Worm (Caenorhabditis elegans) whole organism, L4 larva: ENCODE measurements around the gene oac-48.

ENCODE experiments used
- F10B5.3 ChIP-seq: sonication (generic microtip); optimal IDR thresholded peaks from 2 replicates; lab custom pipeline; 2016; ENCODE audit warnings: mild to moderate bottlenecking, missing genetic modification characterization, missing compliant biosample characterization
- F26F4.8 ChIP-seq: fragments of 200-800 bp; sonication (Bioruptor generic); conservative IDR thresholded peaks from 2 replicates; pipeline ENCODE4 v1.3.6; 2022; ENCODE audit warnings: missing genetic modification characterization, missing compliant biosample characterization
- F37D6.2 ChIP-seq: sonication (generic microtip); optimal IDR thresholded peaks from 2 replicates; lab custom pipeline; 2016; ENCODE audit warnings: mild to moderate bottlenecking, missing genetic modification characterization, missing compliant biosample characterization
- R02D3.7 ChIP-seq: fragments of 150-350 bp; sonication (generic microtip); optimal IDR thresholded peaks from 3 replicates; lab custom pipeline; 2014; ENCODE audit warnings: missing biosample characterization, missing genetic modification characterization
- ZK337.2 ChIP-seq: fragments of 200-800 bp; sonication (Bioruptor generic); IDR thresholded peaks from 2 replicates; pipeline ENCODE4 v1.3.6; 2022; ENCODE audit warnings: missing genetic modification reagents, missing genetic modification characterization, missing compliant biosample characterization
- aha-1 ChIP-seq: fragments of 150-350 bp; peaks from one replicate; lab custom pipeline; 2014; ENCODE audit warnings: missing biosample characterization, missing genetic modification characterization
- arid-1 ChIP-seq: fragments of 200-800 bp; sonication (Bioruptor generic); conservative IDR thresholded peaks from 2 replicates; pipeline ENCODE4 v1.3.6; 2022; ENCODE audit warnings: missing genetic modification reagents, missing genetic modification characterization, missing compliant biosample characterization
- attf-4 ChIP-seq: sonication (generic microtip); optimal IDR thresholded peaks from 3 replicates; lab custom pipeline; 2017; ENCODE audit warnings: missing biosample characterization, missing genetic modification characterization
- ceh-28 ChIP-seq: fragments of 150-350 bp; optimal IDR thresholded peaks from 2 replicates; lab custom pipeline; 2014; ENCODE audit warnings: missing biosample characterization, missing genetic modification reagents, missing genetic modification characterization
- ceh-44 ChIP-seq: fragments of 200-800 bp; sonication (Bioruptor generic); IDR thresholded peaks from 2 replicates; pipeline ENCODE4 v1.3.6; 2022; ENCODE audit warnings: missing genetic modification reagents, missing genetic modification characterization, missing compliant biosample characterization
- ceh-82 ChIP-seq: sonication (generic microtip); optimal IDR thresholded peaks from 2 replicates; lab custom pipeline; 2017; ENCODE audit warnings: missing biosample characterization, missing genetic modification characterization
- daf-12 ChIP-seq: fragments of 150-350 bp; optimal IDR thresholded peaks from 2 replicates; lab custom pipeline; 2014; ENCODE audit warnings: missing biosample characterization, missing genetic modification reagents, missing genetic modification characterization
- daf-16 ChIP-seq, 3 experiments: sonication (generic microtip); optimal IDR thresholded peaks; 2 replicates each; lab custom pipeline; 2016 to 2017; ENCODE audit warnings: missing genetic modification characterization in 3 of 3, missing genetic modification reagents in 3 of 3, mild to moderate bottlenecking in 2 of 3, missing compliant biosample characterization in 2 of 3, missing biosample characterization in 1 of 3, moderate library complexity in 1 of 3
- daf-8 ChIP-seq: fragments of 200-800 bp; sonication (Bioruptor generic); IDR thresholded peaks from 2 replicates; pipeline ENCODE4 v1.3.6; 2022; ENCODE audit warnings: missing genetic modification characterization, missing compliant biosample characterization
- dmd-6 ChIP-seq: fragments of 200-800 bp; sonication (Bioruptor generic); IDR thresholded peaks from 2 replicates; pipeline ENCODE4 v1.3.6; 2022; ENCODE audit warnings: missing genetic modification reagents, missing genetic modification characterization, missing compliant biosample characterization
- dmd-8 ChIP-seq: fragments of 200-800 bp; sonication (Bioruptor generic); IDR thresholded peaks from 2 replicates; pipeline ENCODE4 v1.3.6; 2022; ENCODE audit warnings: missing genetic modification characterization, missing compliant biosample characterization
- dve-1 ChIP-seq: sonication (generic microtip); optimal IDR thresholded peaks from 2 replicates; lab custom pipeline; 2017; ENCODE audit warnings: antibody characterized with exemption, mild to moderate bottlenecking, missing genetic modification characterization, missing compliant biosample characterization; ENCODE audit not compliant: insufficient read depth
- egl-27 ChIP-seq: sonication (generic microtip); optimal IDR thresholded peaks from 3 replicates; lab custom pipeline; 2017; ENCODE audit warnings: missing biosample characterization, missing genetic modification reagents, missing genetic modification characterization
- egl-43 ChIP-seq: fragments of 200-800 bp; sonication (Bioruptor generic); IDR thresholded peaks from 2 replicates; pipeline ENCODE4 v1.3.6; 2022; ENCODE audit warnings: missing genetic modification reagents, missing genetic modification characterization, missing compliant biosample characterization
- fkh-10 ChIP-seq: fragments of 150-350 bp; optimal IDR thresholded peaks from 2 replicates; lab custom pipeline; 2014; ENCODE audit warnings: missing biosample characterization, missing genetic modification reagents, missing genetic modification characterization
- gei-8 ChIP-seq: fragments of 200-800 bp; sonication (Bioruptor generic); optimal IDR thresholded peaks from 2 replicates; lab custom pipeline; 2018; ENCODE audit warnings: mild to moderate bottlenecking, missing genetic modification characterization, missing compliant biosample characterization
- hmg-1.1 ChIP-seq: fragments of 200-800 bp; sonication (Bioruptor generic); IDR thresholded peaks from 2 replicates; pipeline ENCODE4 v1.3.6; 2022; ENCODE audit warnings: missing genetic modification reagents, missing genetic modification characterization, missing compliant biosample characterization
- lin-15B ChIP-seq: fragments of 150-350 bp; sonication (generic microtip); optimal IDR thresholded peaks from 3 replicates; lab custom pipeline; 2014; ENCODE audit warnings: missing biosample characterization, missing genetic modification characterization
- lin-38 ChIP-seq: fragments of 200-800 bp; sonication (Bioruptor generic); IDR thresholded peaks from 2 replicates; pipeline ENCODE4 v1.3.6; 2022; ENCODE audit warnings: missing genetic modification reagents, missing genetic modification characterization, missing compliant biosample characterization
- mxl-2 ChIP-seq: fragments of 200-800 bp; sonication (Bioruptor generic); conservative IDR thresholded peaks from 2 replicates; pipeline ENCODE4 v1.3.6; 2022; ENCODE audit warnings: missing genetic modification reagents, missing genetic modification characterization, missing compliant biosample characterization
- nhr-11 ChIP-seq: fragments of 150-350 bp; optimal IDR thresholded peaks from 2 replicates; lab custom pipeline; 2014; ENCODE audit warnings: missing biosample characterization, missing genetic modification characterization
- nhr-237 ChIP-seq: sonication (generic microtip); optimal IDR thresholded peaks from 2 replicates; lab custom pipeline; 2017; ENCODE audit warnings: missing biosample characterization, missing genetic modification characterization
- nhr-25 ChIP-seq: sonication (generic microtip); optimal IDR thresholded peaks from 2 replicates; lab custom pipeline; 2017; ENCODE audit warnings: missing genetic modification characterization, mild to moderate bottlenecking, missing compliant biosample characterization, antibody characterized with exemption, moderate library complexity, borderline replicate concordance; ENCODE audit not compliant: insufficient read depth
- nhr-6 ChIP-seq: fragments of 150-350 bp; optimal IDR thresholded peaks from 2 replicates; lab custom pipeline; 2014; ENCODE audit warnings: missing biosample characterization, missing genetic modification characterization
- nhr-77 ChIP-seq: fragments of 150-350 bp; optimal IDR thresholded peaks from 2 replicates; lab custom pipeline; 2014; ENCODE audit warnings: missing biosample characterization, missing genetic modification characterization
- pqm-1 ChIP-seq: sonication (generic microtip); optimal IDR thresholded peaks from 2 replicates; lab custom pipeline; 2017; ENCODE audit warnings: missing biosample characterization, missing genetic modification characterization
- saeg-2 ChIP-seq: fragments of 200-800 bp; sonication (Bioruptor generic); IDR thresholded peaks from 2 replicates; pipeline ENCODE4 v1.3.6; 2022; ENCODE audit warnings: missing genetic modification reagents, missing genetic modification characterization, missing compliant biosample characterization
- snpc-1.2 ChIP-seq: fragments of 200-800 bp; sonication (Bioruptor generic); IDR thresholded peaks from 2 replicates; pipeline ENCODE4 v1.3.6; 2022; ENCODE audit warnings: missing genetic modification reagents, missing genetic modification characterization, missing compliant biosample characterization
- tag-97 ChIP-seq: fragments of 200-800 bp; sonication (Bioruptor generic); IDR thresholded peaks from 2 replicates; pipeline ENCODE4 v1.3.6; 2022; ENCODE audit warnings: missing genetic modification characterization, missing compliant biosample characterization
- tra-1 ChIP-seq: fragments of 200-800 bp; sonication (Bioruptor generic); IDR thresholded peaks from 2 replicates; pipeline ENCODE4 v1.3.6; 2022; ENCODE audit warnings: missing genetic modification reagents, missing genetic modification characterization, missing compliant biosample characterization
- unc-130 ChIP-seq: sonication (generic microtip); optimal IDR thresholded peaks from 2 replicates; lab custom pipeline; 2016; ENCODE audit warnings: missing genetic modification reagents, missing genetic modification characterization, missing compliant biosample characterization
- vab-7 ChIP-seq: fragments of 200-800 bp; sonication (Bioruptor generic); IDR thresholded peaks from 2 replicates; pipeline ENCODE4 v1.3.6; 2022; ENCODE audit warnings: missing genetic modification reagents, missing genetic modification characterization, missing compliant biosample characterization
- zfp-2 ChIP-seq: sonication (generic microtip); optimal IDR thresholded peaks from 2 replicates; lab custom pipeline; 2016; ENCODE audit warnings: mild to moderate bottlenecking, missing genetic modification characterization, missing compliant biosample characterization
- zip-11 ChIP-seq: fragments of 200-800 bp; sonication (Bioruptor generic); IDR thresholded peaks from 2 replicates; pipeline ENCODE4 v1.3.6; 2022; ENCODE audit warnings: missing genetic modification characterization, missing compliant biosample characterization
- zip-2 ChIP-seq: fragments of 150-350 bp; optimal IDR thresholded peaks from 2 replicates; lab custom pipeline; 2014; ENCODE audit warnings: missing biosample characterization, missing genetic modification characterization
- ztf-7 ChIP-seq: fragments of 150-350 bp; optimal IDR thresholded peaks from 2 replicates; lab custom pipeline; 2014; ENCODE audit warnings: missing biosample characterization, missing genetic modification characterization

oac-48 gene

DNA sequence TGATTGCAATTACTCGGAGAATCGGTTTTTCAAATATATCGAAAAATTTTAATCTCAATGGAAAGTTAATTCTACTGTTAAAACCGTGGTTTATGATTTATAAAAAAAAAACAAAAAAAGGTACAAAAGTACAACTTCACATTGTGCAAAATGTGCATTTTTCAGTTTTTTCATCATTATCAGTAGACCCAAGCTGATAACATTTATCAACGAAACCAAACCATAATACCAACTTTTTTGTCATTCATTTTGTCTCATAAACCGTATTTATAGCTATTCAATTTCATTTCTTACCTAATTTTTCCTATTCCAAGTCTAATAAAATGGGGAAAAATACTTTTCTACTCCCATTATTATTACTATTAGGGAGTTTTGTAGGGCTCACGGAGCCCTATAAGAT is 34.6 kb upstream of the oac-48 start, which contains the start of gene ugt-22:
TSS of gene ugt-22 (plus strand) at position 234 of the 400 bp plus-strand sequence.
- TF ChIP-seq vab-7 (GFP tag; lab: Robert Waterston, UW) (no peak), tag-97 (no peak), nhr-77 (tag; lab: Kevin White, UChicago) (peak; percentile 5), F26F4.8 (GFP tag; lab: Robert Waterston, UW) (no peak), ztf-7 (peak; percentile 31), attf-4 (tag; lab: Kevin White, UChicago) (no peak), R02D3.7 (tag; lab: Kevin White, UChicago) (no peak), dmd-6 (peak; percentile 50), daf-16 (GFP tag; optimal IDR thresholded peaks at IDR 0.05; lab: Kevin White, UChicago) (no peak), daf-16 (tag; optimal IDR thresholded peaks at IDR 0.05; lab: Kevin White, UChicago) (peak; percentile 47), dve-1 (tag; lab: Kevin White, UChicago) (peak; percentile 37), dmd-8 (GFP tag; lab: Robert Waterston, UW) (no peak), daf-8 (no peak), ceh-28 (no peak), pqm-1 (tag; lab: Kevin White, UChicago) (peak; percentile 83), nhr-11 (tag; lab: Kevin White, UChicago) (no peak)

DNA sequence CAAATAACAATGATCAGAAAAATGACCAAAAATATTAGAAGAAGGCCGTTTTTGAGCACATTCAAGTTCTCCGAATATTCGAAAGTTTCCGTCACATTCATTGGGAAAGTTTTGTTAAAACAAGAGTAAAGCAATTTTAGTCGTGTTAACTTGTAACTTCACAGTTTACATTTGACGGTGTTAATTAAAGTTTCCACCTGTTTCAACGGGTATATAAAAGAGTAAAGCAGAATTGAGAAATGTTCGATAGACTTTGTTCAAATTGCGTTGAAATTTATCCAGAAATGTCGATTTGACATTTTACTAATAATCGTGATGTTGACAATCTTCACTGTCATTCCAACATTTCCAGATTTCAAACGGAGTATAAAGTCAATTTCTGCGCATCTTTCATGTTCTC is 27.8 kb upstream of the oac-48 start, which contains the start of gene srz-29:
TSS of gene srz-29 (minus strand) at position 101 of the 400 bp plus-strand sequence.
- TF ChIP-seq tra-1 (GFP tag; lab: Robert Waterston, UW), result no peak
- no peak for TF ChIP-seq nhr-25
- no peak for TF ChIP-seq nhr-237 (tag; lab: Kevin White, UChicago)
- no peak for TF ChIP-seq vab-7 (GFP tag; lab: Robert Waterston, UW)
- no peak for TF ChIP-seq ZK337.2 (GFP tag; lab: Robert Waterston, UW)
- no peak for TF ChIP-seq dmd-8 (GFP tag; lab: Robert Waterston, UW)
- no peak for TF ChIP-seq aha-1 (tag; lab: Kevin White, UChicago)

DNA sequence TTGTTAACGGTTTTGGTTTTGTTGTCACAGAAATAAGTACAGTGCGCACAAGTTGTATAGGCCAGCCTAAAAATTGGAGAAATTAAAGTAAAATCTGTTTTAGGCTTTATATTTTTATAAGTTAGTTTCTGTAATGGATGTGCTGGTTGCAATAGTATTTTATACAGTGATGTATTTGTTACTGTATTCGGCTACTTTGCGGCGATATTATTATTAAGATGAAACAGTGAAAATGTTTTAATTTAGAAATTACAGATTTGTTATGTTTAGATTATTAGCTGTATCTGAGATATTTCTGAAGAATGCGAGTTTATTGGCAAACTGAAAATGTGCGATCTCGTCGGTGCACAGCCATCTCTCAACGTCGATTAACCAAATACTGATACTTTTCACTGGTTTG is 26.0 kb upstream of the oac-48 start, which contains the start of gene ule-4:
TSS of gene ule-4 (minus strand) at position 101 of the 400 bp plus-strand sequence.
- TF ChIP-seq snpc-1.2 (GFP tag; lab: Robert Waterston, UW) (no peak), fkh-10 (no peak), egl-43 (no peak), zfp-2 (tag; lab: Kevin White, UChicago) (no peak), ceh-82 (tag; lab: Kevin White, UChicago) (no peak), aha-1 (tag; lab: Kevin White, UChicago) (no peak), zip-11 (GFP tag; lab: Robert Waterston, UW) (no peak), lin-15B (tag; lab: Kevin White, UChicago) (no peak), gei-8 (GFP tag; lab: Kevin White, UChicago) (no peak), saeg-2 (GFP tag; lab: Robert Waterston, UW) (no peak), zip-2 (tag; lab: Kevin White, UChicago) (no peak), F10B5.3 (no peak), lin-38 (no peak)
- TF ChIP-seq, all 104 proteins: peak for 0

DNA sequence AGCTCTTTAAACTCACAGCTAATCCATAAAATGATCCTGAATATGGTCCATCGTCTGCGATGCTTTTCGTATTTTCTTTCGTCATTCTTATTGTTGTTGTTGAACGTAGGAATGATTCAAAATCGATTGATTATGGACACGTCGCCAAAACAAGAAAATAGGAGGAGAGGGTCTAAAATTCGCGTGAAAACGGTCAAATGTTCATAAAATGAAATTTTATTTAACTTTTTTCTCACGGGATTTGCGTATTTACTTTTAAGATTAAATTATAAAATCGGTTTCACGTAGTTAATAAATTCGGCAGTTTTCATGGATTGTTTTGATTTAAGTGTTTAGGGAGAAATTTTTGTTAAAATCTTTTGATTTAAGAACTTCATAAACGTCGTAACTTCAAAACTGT is 24.5 kb upstream of the oac-48 start, which contains the start of gene C08F11.10:
TSS of gene C08F11.10 (minus strand) at position 101 of the 400 bp plus-strand sequence.
- TF ChIP-seq ceh-44, result no peak
- TF ChIP-seq arid-1 (GFP tag; lab: Robert Waterston, UW), result no peak
- no peak for TF ChIP-seq egl-27
- no peak for TF ChIP-seq saeg-2 (GFP tag; lab: Robert Waterston, UW)
- no peak for TF ChIP-seq daf-12
- TF ChIP-seq snpc-1.2 (GFP tag; lab: Robert Waterston, UW), result no peak
- TF ChIP-seq F37D6.2 (tag; lab: Kevin White, UChicago), result no peak
- no peak for TF ChIP-seq zip-11 (GFP tag; lab: Robert Waterston, UW)
- no peak for TF ChIP-seq unc-130 (GFP tag; lab: Kevin White, UChicago)
- no peak for TF ChIP-seq nhr-6 (tag; lab: Kevin White, UChicago)
- TF ChIP-seq hmg-1.1 (GFP tag; lab: Robert Waterston, UW), result no peak
- TF ChIP-seq mxl-2 (GFP tag; lab: Robert Waterston, UW), result no peak
